Worm (Caenorhabditis elegans): Measurements from ENCODE around the gene abts-2.

abts-2 gene

DNA sequence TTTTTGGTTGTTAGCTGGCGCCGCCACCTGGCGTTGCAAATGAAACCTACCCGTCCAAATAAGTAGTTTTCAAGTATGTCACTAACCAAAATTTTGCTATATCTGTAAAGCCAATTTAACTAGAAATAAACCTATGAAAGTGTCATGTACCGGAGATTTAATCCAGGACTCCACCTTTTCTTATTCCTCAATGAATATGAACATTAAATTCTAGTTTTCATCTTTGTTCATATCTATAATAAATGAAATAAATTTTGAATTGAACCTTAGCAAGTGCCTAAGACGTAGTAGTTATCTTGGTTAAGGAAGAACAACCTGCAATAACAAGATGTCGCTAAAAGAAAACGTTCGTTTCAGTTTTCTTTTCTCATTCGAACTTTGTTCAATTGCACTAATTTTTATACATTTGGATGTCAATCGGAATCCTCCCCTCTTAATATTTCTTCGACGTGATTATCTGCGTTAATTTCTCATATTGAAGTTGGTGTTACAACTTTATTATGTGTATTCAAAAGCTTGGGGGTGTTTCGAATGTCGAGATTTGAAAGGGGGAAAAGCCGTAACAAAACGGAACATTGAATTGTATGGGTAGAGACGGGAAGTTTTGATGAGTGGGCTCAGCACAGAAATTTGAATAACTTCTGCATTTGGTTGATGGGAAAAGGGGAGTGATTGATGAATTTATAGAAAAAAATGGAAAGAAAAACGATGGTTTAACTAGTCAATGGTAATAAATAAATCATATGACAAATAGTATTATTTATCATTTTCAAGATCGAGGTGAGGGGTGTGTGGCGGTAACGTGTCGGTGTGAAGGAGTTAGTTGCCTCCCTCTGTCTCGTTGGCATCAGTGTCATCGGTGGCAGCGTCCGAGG is 18.0 kb downstream of the abts-2 start (continued):
- TF ChIP-seq crh-2 (tag; optimal IDR thresholded peaks at IDR 0.05): peak; percentile 68
- TF ChIP-seq ceh-16 (tag; optimal IDR thresholded peaks at IDR 0.05): no peak
- TF ChIP-seq ztf-1 (GFP tag; conservative IDR thresholded peaks at IDR 0.05): no peak
- TF ChIP-seq mab-5 (tag; optimal IDR thresholded peaks at IDR 0.05): peak; percentile 77
- no peak for TF ChIP-seq ztf-11 (tag; optimal IDR thresholded peaks at IDR 0.05)
- TF ChIP-seq ama-1 (optimal IDR thresholded peaks at IDR 0.05): peak; percentile 88
- TF ChIP-seq lin-13 (GFP tag; optimal IDR thresholded peaks at IDR 0.05): peak; percentile 81
- TF ChIP-seq gmeb-1 (tag; optimal IDR thresholded peaks at IDR 0.05): peak; percentile 30
- TF ChIP-seq skn-1 (tag; optimal IDR thresholded peaks at IDR 0.05): no peak
- peak; percentile 7 for TF ChIP-seq nhr-10 (tag; optimal IDR thresholded peaks at IDR 0.05)
- TF ChIP-seq unc-39 (tag; optimal IDR thresholded peaks at IDR 0.05): no peak
- TF ChIP-seq lin-39 (tag; optimal IDR thresholded peaks at IDR 0.05): no peak
- peak; percentile 9 for TF ChIP-seq blmp-1 (tag; optimal IDR thresholded peaks at IDR 0.05; ENCODE audit: insufficient read depth)

DNA sequence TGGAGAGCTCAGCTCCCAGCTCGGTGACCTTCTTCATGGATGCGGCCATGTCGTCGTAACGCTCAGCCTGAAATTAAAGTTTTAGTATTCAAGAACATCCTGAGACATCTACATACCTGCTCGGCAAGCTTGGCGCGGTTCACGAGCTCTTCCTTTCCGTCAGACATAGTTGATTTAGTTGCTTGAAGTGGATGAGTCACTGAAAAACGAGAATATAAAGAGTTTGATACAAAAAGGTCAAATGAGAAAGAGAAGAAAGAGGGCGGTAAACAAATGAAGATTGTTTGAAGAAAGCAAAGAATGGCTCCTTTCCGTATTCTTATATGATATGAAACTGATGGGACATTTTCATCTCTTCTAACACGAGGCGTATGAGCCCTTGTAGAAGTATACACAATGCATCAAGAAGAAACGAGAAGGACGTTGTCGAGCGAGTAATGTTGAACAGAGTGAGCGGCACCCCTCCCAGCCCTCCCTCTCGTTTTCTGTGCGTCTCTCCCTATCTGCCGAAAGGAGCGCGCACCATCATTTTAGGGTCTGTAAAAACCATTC is 19.8 kb downstream of the abts-2 start, which contains the start of gene ftt-2:
Gene ftt-2 (minus strand): TSS at position 206 of the 552 bp plus-strand sequence.
- TF ChIP-seq nhr-21 (tag; optimal IDR thresholded peaks at IDR 0.05) (no peak), dmd-4 (tag; optimal IDR thresholded peaks at IDR 0.05) (no peak), Y55F3AM.14 (GFP tag; optimal IDR thresholded peaks at IDR 0.05) (no peak), mdl-1 (tag; optimal IDR thresholded peaks at IDR 0.05) (no peak), ama-1 (optimal IDR thresholded peaks at IDR 0.05) (peak; percentile 89), nhr-23 (tag; optimal IDR thresholded peaks at IDR 0.05) (no peak)

DNA sequence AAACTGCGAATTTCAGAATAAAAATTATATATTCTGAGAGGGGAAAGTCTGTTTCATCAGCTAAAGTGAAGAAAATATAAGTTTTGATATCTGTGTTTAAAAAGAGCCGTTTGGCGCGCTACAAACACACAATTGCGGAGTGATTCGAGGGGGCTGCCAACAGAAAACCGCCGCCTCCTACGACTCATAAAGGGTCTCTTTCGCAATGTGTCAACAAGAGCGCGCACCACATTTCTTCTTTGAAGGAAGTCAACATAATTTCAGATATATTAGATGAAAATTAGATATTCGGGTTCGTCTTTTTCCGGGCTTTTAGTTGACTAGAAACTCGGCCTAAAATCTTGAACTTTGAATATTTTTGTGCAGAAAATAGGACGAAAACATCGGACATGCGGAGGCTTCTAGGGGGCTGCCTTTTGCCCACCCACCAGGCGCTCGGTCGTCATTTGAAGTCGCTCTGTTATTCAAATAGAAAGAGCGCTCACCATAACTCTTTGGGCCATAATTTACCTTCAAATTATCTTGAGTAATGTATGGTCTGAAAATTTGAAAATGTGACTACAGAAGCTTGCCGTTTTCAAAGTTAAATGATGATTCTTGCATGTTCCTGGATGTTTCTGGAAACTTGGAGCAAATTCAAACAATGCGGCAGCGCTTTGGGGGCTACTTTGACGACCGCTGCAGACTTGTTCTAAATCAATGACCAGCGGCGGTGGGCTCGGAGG is 20.5 kb downstream of the abts-2 start:
- TF ChIP-seq blmp-1 (tag; optimal IDR thresholded peaks at IDR 0.05; ENCODE audit: insufficient read depth) (peak; percentile 71), R02D3.7 (tag; optimal IDR thresholded peaks at IDR 0.05) (no peak), peb-1 (tag; optimal IDR thresholded peaks at IDR 0.05) (no peak), ztf-1 (GFP tag; conservative IDR thresholded peaks at IDR 0.05) (0 out of 2 replicates have a peak, but pooled peaks have one; percentile 91), lin-11 (tag; optimal IDR thresholded peaks at IDR 0.05) (peak; percentile 47), nhr-10 (tag; optimal IDR thresholded peaks at IDR 0.05) (peak; percentile 79), elt-1 (tag; optimal IDR thresholded peaks at IDR 0.05) (no peak), aly-2 (tag; optimal IDR thresholded peaks at IDR 0.05) (no peak), sem-4 (tag; optimal IDR thresholded peaks at IDR 0.05) (peak; percentile 84), skn-1 (tag; optimal IDR thresholded peaks at IDR 0.05) (peak; percentile 64), mbf-1 (tag; optimal IDR thresholded peaks at IDR 0.05) (no peak), alr-1 (tag; optimal IDR thresholded peaks at IDR 0.05) (no peak), mdl-1 (tag; optimal IDR thresholded peaks at IDR 0.05) (peak; percentile 58 to 78), ztf-4 (tag; optimal IDR thresholded peaks at IDR 0.05) (peak; percentile 83), mab-5 (tag; optimal IDR thresholded peaks at IDR 0.05) (peak; percentile 69), nhr-21 (tag; optimal IDR thresholded peaks at IDR 0.05) (peak; percentile 80), ceh-16 (tag; optimal IDR thresholded peaks at IDR 0.05) (peak; percentile 74), nhr-129 (tag; optimal IDR thresholded peaks at IDR 0.05) (peak; percentile 77), lsy-2 (tag; optimal IDR thresholded peaks at IDR 0.05) (peak; percentile 79 to 85), dmd-4 (tag; optimal IDR thresholded peaks at IDR 0.05) (no peak), F13H6.1 (tag; optimal IDR thresholded peaks at IDR 0.05) (peak; percentile 98), crh-2 (tag; optimal IDR thresholded peaks at IDR 0.05) (peak; percentile 69), lin-13 (GFP tag; optimal IDR thresholded peaks at IDR 0.05) (peak; percentile 81), sma-9 (GFP tag; optimal IDR thresholded peaks at IDR 0.05) (peak; percentile 76), sma-9 (tag; optimal IDR thresholded peaks at IDR 0.05) (no peak), nhr-77 (tag; optimal IDR thresholded peaks at IDR 0.05) (peak; percentile 76), fos-1 (tag; optimal IDR thresholded peaks at IDR 0.05) (peak; percentile 67), ZK546.5 (tag; optimal IDR thresholded peaks at IDR 0.05) (peak; percentile 66), ztf-11 (tag; optimal IDR thresholded peaks at IDR 0.05) (peak; percentile 75), zag-1 (tag; optimal IDR thresholded peaks at IDR 0.05) (peak; percentile 44), ama-1 (optimal IDR thresholded peaks at IDR 0.05) (no peak), unc-55 (GFP tag; optimal IDR thresholded peaks at IDR 0.05) (peak; percentile 62), Y55F3AM.14 (GFP tag; optimal IDR thresholded peaks at IDR 0.05) (peak; percentile 98), nhr-11 (tag; optimal IDR thresholded peaks at IDR 0.05) (peak; percentile 89), nhr-6 (tag; optimal IDR thresholded peaks at IDR 0.05) (peak; percentile 62), unc-62 (GFP tag; optimal IDR thresholded peaks at IDR 0.05) (peak; percentile 21), nhr-237 (tag; optimal IDR thresholded peaks at IDR 0.05) (peak; percentile 76), egl-27 (tag; optimal IDR thresholded peaks at IDR 0.05) (peak; percentile 43), ceh-82 (tag; optimal IDR thresholded peaks at IDR 0.05) (peak; percentile 11), nhr-12 (tag; optimal IDR thresholded peaks at IDR 0.05) (no peak), C34F6.9 (tag; optimal IDR thresholded peaks at IDR 0.05) (peak; percentile 75)
